Worm (Caenorhabditis elegans): ENCODE measurements around the gene nspc-3.

- no peak for TF ChIP-seq ama-1 (optimal IDR thresholded peaks at IDR 0.05)
- TF ChIP-seq nhr-237 (tag; optimal IDR thresholded peaks at IDR 0.05): no peak
- TF ChIP-seq nhr-77 (tag; optimal IDR thresholded peaks at IDR 0.05): no peak
- no peak for TF ChIP-seq ceh-82 (tag; optimal IDR thresholded peaks at IDR 0.05)
Observed at ce11 chrX:8584825-8585384, 48.0 kb downstream of the nspc-3 start.

Measured in whole organism, L3 larva.